Worm (Caenorhabditis elegans): ENCODE data around the gene Y49F6C.8.

ce11 chrII:3399212-3399611 lies 29.3 kb upstream of the Y49F6C.8 start, which contains the start of gene nep-9:
- TF ChIP-seq ztf-11 (tag; optimal IDR thresholded peaks at IDR 0.05), result no peak
- TF ChIP-seq unc-62 (GFP tag; optimal IDR thresholded peaks at IDR 0.05), result no peak
- no peak for TF ChIP-seq mml-1 (tag; optimal IDR thresholded peaks at IDR 0.05)
- TF ChIP-seq nhr-11 (tag; optimal IDR thresholded peaks at IDR 0.05), result no peak
- no peak for TF ChIP-seq nhr-77 (tag; optimal IDR thresholded peaks at IDR 0.05)
- TF ChIP-seq egl-27 (tag; optimal IDR thresholded peaks at IDR 0.05), result no peak
- TF ChIP-seq ceh-82 (tag; optimal IDR thresholded peaks at IDR 0.05), result no peak
- no peak for TF ChIP-seq ceh-9 (tag; optimal IDR thresholded peaks at IDR 0.05)
- TF ChIP-seq ama-1 (optimal IDR thresholded peaks at IDR 0.05), result no peak
- no peak for TF ChIP-seq nhr-25 (tag; optimal IDR thresholded peaks at IDR 0.05)
- no peak for TF ChIP-seq elt-3 (tag; optimal IDR thresholded peaks at IDR 0.05)
- TF ChIP-seq fkh-10 (GFP tag; optimal IDR thresholded peaks at IDR 0.05), result no peak
- no peak for TF ChIP-seq fos-1 (tag; optimal IDR thresholded peaks at IDR 0.05)
